Fruit fly (Drosophila melanogaster) whole organism: ENCODE data around the gene hh.
A peak's percentile ranks its signal among the peaks of the same experiment; 100 is the strongest.

ENCODE experiments used
- CG8478 ChIP-seq: fragments of >200 bp; optimal IDR thresholded peaks from 2 replicates; lab custom pipeline; 2018; ENCODE audit warnings: inconsistent platforms
- Dll ChIP-seq: fragments of >200 bp; optimal IDR thresholded peaks from 2 replicates; lab custom pipeline; 2017
- EcR ChIP-seq, 2 experiments: fragments of >200 bp; optimal IDR thresholded peaks; 2 replicates each; lab custom pipeline; 2017; ENCODE audit warnings: missing biosample characterization in 2 of 2, missing genetic modification characterization in 2 of 2, missing genetic modification reagents in 2 of 2
- pan ChIP-seq: fragments of >200 bp; optimal IDR thresholded peaks from 2 replicates; lab custom pipeline; 2017
- psq ChIP-seq: fragments of >200 bp; optimal IDR thresholded peaks from 2 replicates; lab custom pipeline; 2017
- usp ChIP-seq: fragments of >200 bp; optimal IDR thresholded peaks from 2 replicates; lab custom pipeline; 2017; ENCODE audit warnings: missing biosample characterization, missing genetic modification characterization, mixed read lengths

hh gene

dm6 chr3R:23141678-23142338 is at the start of gene hh:
Gene hh, minus strand, starts transcription at chr3R:23141906.
- TF ChIP-seq Dll (lab: Kevin White, UChicago): no peak
- TF ChIP-seq CG8478: peak; percentile 70

DNA sequence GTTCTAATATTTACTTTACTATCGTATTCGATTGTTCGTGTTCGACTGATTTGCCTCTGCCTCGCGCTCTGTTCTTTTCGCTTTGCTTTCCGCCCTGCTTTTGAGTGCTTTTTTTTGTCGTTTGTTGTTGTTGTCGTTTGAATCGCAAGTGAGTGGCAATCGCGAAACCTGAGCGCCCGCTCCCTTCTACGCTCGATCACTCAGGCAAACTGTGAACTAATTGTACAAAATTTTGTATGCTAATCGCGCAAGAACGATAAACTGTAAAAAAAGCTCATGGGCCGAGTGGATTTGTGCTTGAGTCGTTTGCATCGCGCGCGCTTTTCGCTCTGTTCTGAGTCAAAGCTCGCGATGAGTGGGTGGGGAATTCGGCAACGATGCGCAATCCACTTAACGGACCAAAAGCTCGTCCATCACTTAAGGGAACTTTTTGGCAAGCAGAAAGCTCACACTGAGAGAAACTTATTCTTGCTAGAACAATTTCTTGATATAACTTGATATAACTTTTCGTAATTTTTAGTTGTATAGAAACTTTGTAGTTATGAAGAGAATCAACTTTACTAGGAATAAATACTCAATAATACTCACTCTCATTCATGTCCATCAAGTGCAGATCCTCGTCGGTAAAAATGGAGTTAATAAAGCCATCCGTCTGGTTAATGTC is 49.5 kb upstream of the hh start:
- TF ChIP-seq pan (lab: Kevin White, UChicago) (no peak), psq (no peak), CG8478 (no peak), EcR (GFP tag; optimal IDR thresholded peaks at IDR 0.05; lab: Kevin White, UChicago) (no peak), Dll (lab: Kevin White, UChicago) (no peak), usp (GFP tag; lab: Kevin White, UChicago) (no peak)

- TF ChIP-seq CG8478 (no peak), usp (GFP tag; lab: Kevin White, UChicago) (no peak), EcR (GFP tag; optimal IDR thresholded peaks at IDR 0.05; lab: Kevin White, UChicago) (no peak), psq (no peak), Dll (lab: Kevin White, UChicago) (no peak), pan (lab: Kevin White, UChicago) (no peak)
Measured at dm6 chr3R:23189958-23190900, 48.5 kb upstream of the hh start.

DNA sequence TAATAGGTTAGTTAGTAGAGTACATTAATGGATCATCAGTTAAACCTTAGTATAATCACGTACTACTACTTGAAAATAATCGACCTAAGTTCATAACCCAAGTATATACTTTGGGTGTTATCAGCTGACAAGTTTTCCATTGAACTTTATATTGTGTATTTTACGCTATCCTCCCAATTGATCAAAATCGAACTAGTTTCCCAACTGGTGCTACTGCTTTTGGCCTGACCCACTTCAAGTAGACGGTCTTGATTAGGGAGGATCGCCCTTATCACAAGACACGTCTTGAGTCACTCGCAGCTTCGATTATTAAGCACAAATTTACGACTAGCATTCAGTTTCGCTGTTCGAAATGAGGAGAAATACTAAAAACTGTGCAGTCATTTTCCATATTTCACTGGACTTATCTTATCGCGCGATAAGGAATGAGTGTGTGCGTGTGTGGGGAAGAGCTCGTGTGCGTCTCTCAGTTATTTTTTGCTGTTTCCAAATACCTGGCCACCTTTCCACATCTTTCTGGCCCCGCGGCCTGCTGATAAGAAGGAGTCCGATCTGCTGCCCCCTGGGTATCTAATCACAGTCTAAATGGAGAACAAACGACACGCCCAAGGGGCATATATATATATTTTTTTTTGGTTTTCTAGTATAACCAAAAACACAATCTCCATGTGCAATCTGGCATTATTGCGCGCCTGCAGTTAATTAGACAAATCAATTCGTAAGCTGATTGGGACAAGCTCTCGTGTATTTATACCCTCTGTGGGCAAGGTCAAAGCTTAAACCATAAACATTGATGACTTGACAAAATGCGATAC is 47.6 kb upstream of the hh start:
- TF ChIP-seq psq (no peak), CG8478 (no peak), usp (GFP tag; lab: Kevin White, UChicago) (no peak), Dll (lab: Kevin White, UChicago) (no peak), pan (lab: Kevin White, UChicago) (no peak), EcR (GFP tag; optimal IDR thresholded peaks at IDR 0.05; lab: Kevin White, UChicago) (no peak)

dm6 chr3R:23181714-23182337 is 40.1 kb upstream of the hh start:
- TF ChIP-seq usp (GFP tag; lab: Kevin White, UChicago) (no peak), CG8478 (no peak), Dll (lab: Kevin White, UChicago) (no peak), psq (no peak), pan (lab: Kevin White, UChicago) (no peak)

DNA sequence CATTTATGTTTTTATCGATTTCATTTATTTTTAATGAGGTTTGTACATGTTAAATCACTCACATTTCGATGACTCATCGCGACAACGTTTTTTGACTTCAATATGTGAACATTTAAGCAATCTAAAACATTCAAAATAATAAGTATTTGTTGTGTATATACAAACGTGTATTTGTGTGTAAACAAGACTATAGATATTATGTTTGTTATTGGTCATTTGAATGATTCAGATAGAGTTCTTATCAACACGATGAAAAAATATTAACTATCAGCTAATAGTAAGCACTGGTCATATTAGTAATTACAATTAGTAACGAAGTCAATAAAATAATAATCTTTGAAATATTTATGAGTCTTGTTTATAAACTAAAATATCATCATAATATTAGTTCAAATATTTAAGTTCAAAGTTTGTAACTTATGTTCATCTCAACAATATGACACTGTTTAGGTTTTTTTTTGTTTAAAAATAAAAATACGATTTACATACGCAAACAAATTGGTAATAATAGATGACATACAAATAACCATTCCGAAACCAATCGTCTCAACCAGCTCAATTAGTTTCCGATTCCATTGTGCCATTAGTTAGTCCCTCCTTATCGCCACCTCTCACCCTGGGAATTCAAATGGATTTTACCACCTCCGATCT is 39.4 kb upstream of the hh start:
- TF ChIP-seq EcR (GFP tag; optimal IDR thresholded peaks at IDR 0.05; lab: Kevin White, UChicago) (no peak), Dll (lab: Kevin White, UChicago) (no peak), usp (GFP tag; lab: Kevin White, UChicago) (no peak), pan (lab: Kevin White, UChicago) (no peak), CG8478 (no peak), psq (no peak)

DNA sequence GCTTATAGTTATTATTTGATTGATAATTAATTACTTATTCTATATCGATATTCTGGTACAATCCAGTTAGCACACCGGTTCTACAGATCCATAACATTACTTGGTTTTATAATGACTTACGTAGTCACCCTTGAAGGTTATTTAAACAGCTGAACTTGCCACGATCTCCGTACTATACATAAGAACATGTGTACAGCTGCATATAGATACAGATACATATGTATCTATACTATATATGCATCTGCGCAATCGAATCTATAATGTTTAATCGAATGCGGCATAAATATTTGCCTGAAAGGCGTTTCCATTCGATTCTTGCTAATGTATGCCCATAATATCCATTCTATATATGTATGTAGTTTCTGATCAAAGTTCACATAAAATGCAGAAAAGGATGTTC is 37.6 kb upstream of the hh start:
- TF ChIP-seq psq (no peak), CG8478 (no peak), pan (lab: Kevin White, UChicago) (no peak), usp (GFP tag; lab: Kevin White, UChicago) (no peak), EcR (GFP tag; optimal IDR thresholded peaks at IDR 0.05; lab: Kevin White, UChicago) (no peak)

DNA sequence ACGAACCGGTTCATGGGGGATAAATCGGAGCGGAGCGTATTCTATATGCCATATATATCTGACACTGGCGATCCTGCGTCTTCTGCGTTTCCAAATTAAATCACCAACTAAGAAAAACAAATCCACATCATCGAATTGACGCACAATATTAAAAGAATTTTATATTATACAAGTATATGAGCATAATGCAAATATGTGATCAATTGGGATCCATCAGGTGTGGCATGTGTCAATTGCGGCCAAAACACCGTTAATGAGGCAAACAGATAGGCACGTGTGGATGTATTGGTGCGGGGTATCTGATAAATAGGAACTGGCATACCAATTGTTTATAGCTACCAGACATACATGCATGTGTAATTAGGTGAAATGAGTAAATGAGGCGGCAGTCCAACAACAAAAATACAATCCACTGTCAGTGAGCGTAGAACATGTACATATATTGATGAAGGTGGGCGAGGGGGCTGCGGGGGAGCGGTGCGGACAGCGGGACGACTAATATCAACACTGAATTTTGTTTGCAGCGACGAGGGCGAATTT is 36.4 kb upstream of the hh start:
- TF ChIP-seq Dll (lab: Kevin White, UChicago): no peak
- no peak for TF ChIP-seq psq
- no peak for TF ChIP-seq CG8478
- TF ChIP-seq pan (lab: Kevin White, UChicago): no peak
- TF ChIP-seq EcR (GFP tag; optimal IDR thresholded peaks at IDR 0.05; lab: Kevin White, UChicago): no peak
- no peak for TF ChIP-seq usp (GFP tag; lab: Kevin White, UChicago)

DNA sequence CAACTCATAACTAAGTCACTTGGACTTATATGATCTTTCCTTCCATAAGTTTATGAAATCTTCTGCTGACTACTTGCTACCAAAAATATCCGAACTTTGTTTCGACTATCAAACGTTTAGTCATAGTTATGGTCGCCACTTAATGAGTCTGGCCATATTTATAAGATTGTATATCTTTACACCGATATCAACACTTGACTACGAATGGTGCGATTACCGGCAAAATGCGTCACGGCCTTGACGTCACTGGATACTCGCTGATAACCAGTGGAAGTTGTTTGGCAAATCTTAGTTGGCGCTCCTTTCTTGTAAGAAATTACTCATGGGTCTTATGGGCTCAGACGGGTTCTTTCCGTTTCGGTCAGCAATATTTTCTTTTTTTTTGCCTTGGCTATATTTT is 35.8 kb upstream of the hh start:
- TF ChIP-seq Dll (lab: Kevin White, UChicago) (no peak), usp (GFP tag; lab: Kevin White, UChicago) (no peak), CG8478 (no peak), psq (no peak), pan (lab: Kevin White, UChicago) (no peak), EcR (GFP tag; optimal IDR thresholded peaks at IDR 0.05; lab: Kevin White, UChicago) (no peak)

- TF ChIP-seq Dll (lab: Kevin White, UChicago): no peak
- TF ChIP-seq usp (GFP tag; lab: Kevin White, UChicago): no peak
- no peak for TF ChIP-seq psq
- TF ChIP-seq EcR (GFP tag; optimal IDR thresholded peaks at IDR 0.05; lab: Kevin White, UChicago): no peak
- TF ChIP-seq CG8478: no peak
- no peak for TF ChIP-seq pan (lab: Kevin White, UChicago)
Measured at dm6 chr3R:23176445-23177087, 34.9 kb upstream of the hh start.
